Fruit fly (Drosophila melanogaster) whole organism, prepupa: ENCODE data around the gene CG12236.

Experiments
- Blimp-1 ChIP-seq: fragments of 200-800 bp; sonication (Bioruptor generic); optimal IDR thresholded peaks from 3 replicates; lab custom pipeline; 2017; ENCODE audit warnings: missing biosample characterization, missing genetic modification characterization, mild to moderate bottlenecking, moderate library complexity, missing genetic modification reagents
- CG10631 ChIP-seq: fragments of 200-800 bp; sonication (Bioruptor generic); optimal IDR thresholded peaks from 2 replicates; lab custom pipeline; 2016; ENCODE audit warnings: missing biosample characterization, missing genetic modification characterization
- CG11902 ChIP-seq: fragments of 200-800 bp; sonication (Bioruptor generic); optimal IDR thresholded peaks from 3 replicates; lab custom pipeline; 2016; ENCODE audit warnings: missing biosample characterization, missing genetic modification characterization
- CG16779 ChIP-seq: fragments of 200-800 bp; sonication (Bioruptor generic); optimal IDR thresholded peaks from 3 replicates; lab custom pipeline; 2017; ENCODE audit warnings: missing biosample characterization, mild to moderate bottlenecking, missing genetic modification characterization
- CG31627 ChIP-seq: fragments of 200-800 bp; sonication (Bioruptor generic); optimal IDR thresholded peaks from 3 replicates; lab custom pipeline; 2016; ENCODE audit warnings: missing biosample characterization, missing genetic modification characterization
- CG34406 ChIP-seq: fragments of 200-800 bp; sonication (Bioruptor generic); optimal IDR thresholded peaks from 3 replicates; lab custom pipeline; 2016; ENCODE audit warnings: missing biosample characterization, missing genetic modification characterization
- CG6163 ChIP-seq: fragments of 200-800 bp; sonication (Bioruptor generic); IDR thresholded peaks from 3 replicates; pipeline ENCODE4 v1.3.6; 2022; ENCODE audit warnings: missing biosample characterization, missing genetic modification characterization
- CG6792 ChIP-seq: fragments of 200-800 bp; sonication (Bioruptor generic); optimal IDR thresholded peaks from 3 replicates; lab custom pipeline; 2016; ENCODE audit warnings: missing biosample characterization, missing genetic modification characterization
- CG6808 ChIP-seq: fragments of 200-800 bp; sonication (Bioruptor generic); optimal IDR thresholded peaks from 3 replicates; lab custom pipeline; 2017; ENCODE audit warnings: missing biosample characterization, missing genetic modification characterization, mild to moderate bottlenecking, moderate library complexity, missing genetic modification reagents
- CG6854 ChIP-seq: fragments of 200-800 bp; sonication (Bioruptor generic); optimal IDR thresholded peaks from 2 replicates; lab custom pipeline; 2017; ENCODE audit warnings: missing biosample characterization, mild to moderate bottlenecking, missing genetic modification characterization
- CG7368 ChIP-seq: fragments of 200-800 bp; sonication (Bioruptor generic); optimal IDR thresholded peaks from 3 replicates; lab custom pipeline; 2016; ENCODE audit warnings: missing biosample characterization, missing genetic modification characterization
- CG8632 ChIP-seq: fragments of 200-800 bp; sonication (Bioruptor generic); optimal IDR thresholded peaks from 3 replicates; lab custom pipeline; 2016; ENCODE audit warnings: missing biosample characterization, missing genetic modification characterization
- Eip75B ChIP-seq: fragments of 200-800 bp; sonication (Bioruptor generic); optimal IDR thresholded peaks from 3 replicates; lab custom pipeline; 2016; ENCODE audit warnings: missing biosample characterization, missing genetic modification characterization
- Eip78C ChIP-seq: fragments of 200-800 bp; sonication (Bioruptor generic); peaks from one replicate; lab custom pipeline; 2016; ENCODE audit warnings: missing biosample characterization, missing genetic modification characterization
- Ets21C ChIP-seq: fragments of 200-800 bp; sonication (Bioruptor generic); optimal IDR thresholded peaks from 3 replicates; lab custom pipeline; 2016; ENCODE audit warnings: missing biosample characterization, missing genetic modification characterization
- Gug ChIP-seq: fragments of 200-800 bp; sonication (Bioruptor generic); IDR thresholded peaks from 2 replicates; pipeline ENCODE4 v1.3.6; 2022; ENCODE audit warnings: missing biosample characterization, missing genetic modification characterization
- Hr39 ChIP-seq: fragments of 200-800 bp; sonication (Bioruptor generic); optimal IDR thresholded peaks from 2 replicates; lab custom pipeline; 2016; ENCODE audit warnings: missing biosample characterization, missing genetic modification characterization
- Hr4 ChIP-seq: fragments of 200-800 bp; sonication (Bioruptor generic); optimal IDR thresholded peaks from 3 replicates; lab custom pipeline; 2016; ENCODE audit warnings: missing biosample characterization, missing genetic modification characterization
- Met ChIP-seq: fragments of 200-800 bp; sonication (Bioruptor generic); optimal IDR thresholded peaks from 3 replicates; lab custom pipeline; 2016; ENCODE audit warnings: missing biosample characterization, missing genetic modification characterization
- OdsH ChIP-seq: fragments of 200-800 bp; sonication (Bioruptor generic); optimal IDR thresholded peaks from 3 replicates; lab custom pipeline; 2016; ENCODE audit warnings: missing biosample characterization, missing genetic modification characterization
- Smox ChIP-seq: fragments of 200-800 bp; sonication (Bioruptor generic); optimal IDR thresholded peaks from 3 replicates; lab custom pipeline; 2016; ENCODE audit warnings: missing biosample characterization, missing genetic modification characterization
- Sox102F ChIP-seq: fragments of 200-800 bp; sonication (Bioruptor generic); optimal IDR thresholded peaks from 2 replicates; lab custom pipeline; 2016; ENCODE audit warnings: missing biosample characterization, mild to moderate bottlenecking, missing genetic modification characterization
- Sox15 ChIP-seq: fragments of 200-800 bp; sonication (Bioruptor generic); optimal IDR thresholded peaks from 3 replicates; lab custom pipeline; 2016; ENCODE audit warnings: missing biosample characterization, missing genetic modification characterization
- achi ChIP-seq: fragments of 200-800 bp; sonication (Bioruptor generic); optimal IDR thresholded peaks from 3 replicates; lab custom pipeline; 2016; ENCODE audit warnings: missing biosample characterization, missing genetic modification characterization
- acj6 ChIP-seq: fragments of 200-800 bp; sonication (Bioruptor generic); optimal IDR thresholded peaks from 3 replicates; lab custom pipeline; 2016; ENCODE audit warnings: missing biosample characterization, missing genetic modification characterization
- cyc ChIP-seq: fragments of 200-800 bp; sonication (Bioruptor generic); optimal IDR thresholded peaks from 3 replicates; lab custom pipeline; 2016; ENCODE audit warnings: missing biosample characterization, missing genetic modification characterization
- dac ChIP-seq: fragments of 200-800 bp; sonication (Bioruptor generic); optimal IDR thresholded peaks from 2 replicates; lab custom pipeline; 2017; ENCODE audit warnings: missing biosample characterization, mild to moderate bottlenecking, missing genetic modification characterization
- dsx ChIP-seq: fragments of 200-800 bp; optimal IDR thresholded peaks from 3 replicates; lab custom pipeline; 2019; ENCODE audit warnings: missing biosample characterization, mild to moderate bottlenecking, missing genetic modification characterization, moderate library complexity; ENCODE audit not compliant: poor library complexity, severe bottlenecking
- eg ChIP-seq: fragments of 200-800 bp; sonication (Bioruptor generic); IDR thresholded peaks from 3 replicates; pipeline ENCODE4 v1.3.6; 2022; ENCODE audit warnings: missing biosample characterization, missing genetic modification characterization
- esn ChIP-seq: fragments of 200-800 bp; sonication (Bioruptor generic); optimal IDR thresholded peaks from 2 replicates; lab custom pipeline; 2016; ENCODE audit warnings: missing biosample characterization, mild to moderate bottlenecking, missing genetic modification characterization, moderate library complexity
- fd59A ChIP-seq: fragments of 200-800 bp; sonication (Bioruptor generic); optimal IDR thresholded peaks from 2 replicates; lab custom pipeline; 2017; ENCODE audit warnings: missing biosample characterization, mild to moderate bottlenecking, missing genetic modification characterization, missing genetic modification reagents
- lz ChIP-seq: fragments of 200-800 bp; sonication (Bioruptor generic); optimal IDR thresholded peaks from 3 replicates; lab custom pipeline; 2016; ENCODE audit warnings: missing biosample characterization, missing genetic modification characterization
- net ChIP-seq: fragments of 200-800 bp; sonication (Bioruptor generic); optimal IDR thresholded peaks from 3 replicates; lab custom pipeline; 2016; ENCODE audit warnings: missing biosample characterization, missing genetic modification characterization
- pdm3 ChIP-seq: fragments of 200-800 bp; sonication (Bioruptor generic); optimal IDR thresholded peaks from 3 replicates; lab custom pipeline; 2016; ENCODE audit warnings: missing biosample characterization, missing genetic modification characterization
- salr ChIP-seq, 2 experiments: fragments of 200-800 bp; sonication (Bioruptor generic); optimal IDR thresholded peaks; 3 replicates each; lab custom pipeline; 2016 to 2018; ENCODE audit warnings: missing biosample characterization in 2 of 2, missing genetic modification characterization in 2 of 2, mild to moderate bottlenecking in 1 of 2
- spab ChIP-seq: fragments of 200-800 bp; sonication (Bioruptor generic); optimal IDR thresholded peaks from 2 replicates; lab custom pipeline; 2017; ENCODE audit warnings: missing biosample characterization, mild to moderate bottlenecking, missing genetic modification characterization, missing genetic modification reagents
- ss ChIP-seq, 2 experiments: fragments of 200-800 bp; sonication (Bioruptor generic); optimal IDR thresholded peaks; 2 replicates in 1 of 2; 3 replicates in 1 of 2; lab custom pipeline; 2017 to 2018; ENCODE audit warnings: mild to moderate bottlenecking in 2 of 2, missing biosample characterization in 2 of 2, missing genetic modification characterization in 2 of 2, moderate library complexity in 1 of 2
- svp ChIP-seq: fragments of 200-800 bp; sonication (Bioruptor generic); peaks from one replicate; lab custom pipeline; 2016; ENCODE audit warnings: missing biosample characterization, missing genetic modification characterization
- topi ChIP-seq: fragments of 200-800 bp; sonication (Bioruptor generic); optimal IDR thresholded peaks from 3 replicates; lab custom pipeline; 2016; ENCODE audit warnings: missing biosample characterization, missing genetic modification characterization

Gene CG12236

DNA sequence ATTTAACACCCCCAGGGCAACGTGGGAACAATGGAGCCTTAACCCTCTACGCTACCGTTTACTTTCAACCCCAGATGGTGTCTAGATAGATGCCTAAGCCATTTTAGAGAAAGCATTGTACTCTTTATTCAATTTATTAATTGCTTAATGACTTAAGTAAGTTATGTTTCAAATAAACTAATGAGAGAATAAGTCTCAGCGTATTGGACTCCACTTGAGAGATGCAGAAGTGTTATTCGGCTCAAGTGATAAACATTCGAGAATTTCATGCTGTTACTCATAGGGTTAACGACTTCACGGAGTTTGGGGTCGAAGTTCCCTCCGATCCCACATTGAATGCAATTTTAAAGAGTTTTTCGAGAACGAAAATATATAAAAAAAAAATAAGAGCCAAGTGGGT is 19.7 kb upstream of the CG12236 start (continued):
- TF ChIP-seq CG6808 (GFP tag; lab: Kevin White, UChicago) (peak; percentile 11), spab (GFP tag; lab: Kevin White, UChicago) (no peak), CG11902 (GFP tag; lab: Kevin White, UChicago) (no peak), Eip78C (GFP tag; lab: Kevin White, UChicago) (peak; percentile 47)

DNA sequence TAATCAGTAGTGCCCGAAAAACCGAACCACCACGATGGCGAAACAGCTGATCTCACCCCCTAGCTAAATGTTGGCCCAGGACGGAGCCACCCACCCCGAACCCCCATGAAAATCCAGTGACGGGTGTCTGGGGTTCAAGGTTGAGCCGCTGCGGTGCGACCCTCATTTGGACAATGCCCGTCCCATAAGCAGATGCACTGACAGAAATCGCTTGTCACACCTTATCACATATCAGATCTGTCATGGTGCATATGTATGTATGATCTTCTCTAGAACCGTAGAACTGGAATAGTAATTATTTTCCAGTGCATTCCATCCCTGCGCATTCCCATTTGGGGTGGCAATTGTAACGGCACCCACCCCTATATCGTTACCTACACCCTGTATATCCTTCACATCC is 19.0 kb upstream of the CG12236 start:
- TF ChIP-seq OdsH (GFP tag; lab: Kevin White, UChicago) (no peak), CG34406 (GFP tag; lab: Kevin White, UChicago) (peak; percentile 8), Sox15 (GFP tag; lab: Kevin White, UChicago) (no peak), CG10631 (peak; percentile 7), Sox102F (GFP tag; lab: Kevin White, UChicago) (no peak), dac (no peak), Hr4 (GFP tag; lab: Kevin White, UChicago) (no peak), acj6 (GFP tag; lab: Kevin White, UChicago) (no peak), dsx (GFP tag; lab: Kevin White, UChicago) (no peak), CG7368 (GFP tag; lab: Kevin White, UChicago) (peak; percentile 1), CG8632 (GFP tag; lab: Kevin White, UChicago) (no peak), CG6792 (GFP tag; lab: Kevin White, UChicago) (peak; percentile 2), lz (GFP tag; lab: Kevin White, UChicago) (peak; percentile 24), esn (peak; percentile 33), cyc (peak; percentile 22), CG6854 (GFP tag; lab: Kevin White, UChicago) (no peak), Blimp-1 (GFP tag; lab: Kevin White, UChicago) (no peak), fd59A (GFP tag; lab: Kevin White, UChicago) (no peak), svp (GFP tag; lab: Kevin White, UChicago) (peak; percentile 61), Eip75B (GFP tag; lab: Kevin White, UChicago) (no peak), CG16779 (tag; lab: Kevin White, UChicago) (no peak), Smox (GFP tag; lab: Kevin White, UChicago) (peak; percentile 18), Met (GFP tag; lab: Kevin White, UChicago) (peak; percentile 47), Gug (GFP tag; lab: Robert Waterston, UW) (no peak), CG6808 (GFP tag; lab: Kevin White, UChicago) (no peak), CG6163 (GFP tag; lab: Robert Waterston, UW) (no peak), topi (peak; percentile 39), net (GFP tag; lab: Kevin White, UChicago) (no peak), CG31627 (GFP tag; lab: Kevin White, UChicago) (peak; percentile 31), achi (no peak), ss (GFP tag; optimal IDR thresholded peaks at IDR 0.05; lab: Kevin White, UChicago) (no peak), Eip78C (GFP tag; lab: Kevin White, UChicago) (peak; percentile 56), pdm3 (GFP tag; lab: Kevin White, UChicago) (no peak), Ets21C (GFP tag; lab: Kevin White, UChicago) (no peak), Hr39 (GFP tag; lab: Kevin White, UChicago) (no peak), eg (no peak), salr (GFP tag; optimal IDR thresholded peaks at IDR 0.05; lab: Kevin White, UChicago) (no peak)
